Fruit fly (Drosophila melanogaster): ENCODE data around the gene Acp95EF.

Acp95EF gene

dm6 chr3R:24252494-24252893 is 23.7 kb downstream of the Acp95EF start, which contains the start of gene beta-PheRS (continued):
- TF ChIP-seq inv (GFP tag; IDR thresholded peaks at IDR 0.05; ENCODE audit: partially characterized antibody), result peak; percentile 92
- no peak for TF ChIP-seq yki (optimal IDR thresholded peaks at IDR 0.05)
- no peak for TF ChIP-seq abd-A (tag; optimal IDR thresholded peaks at IDR 0.05)
- TF ChIP-seq nom (GFP tag; optimal IDR thresholded peaks at IDR 0.05), result no peak
- TF ChIP-seq CG6689 (GFP tag; IDR thresholded peaks at IDR 0.05), result peak; percentile 36; the same call in 1 of the 2 replicates
- peak; percentile 3 for TF ChIP-seq CG16815 (GFP tag; optimal IDR thresholded peaks at IDR 0.05)
- TF ChIP-seq Hmx (GFP tag; optimal IDR thresholded peaks at IDR 0.05), result no peak
- TF ChIP-seq CG13123 (GFP tag; optimal IDR thresholded peaks at IDR 0.05), result no peak
- TF ChIP-seq nau (GFP tag; optimal IDR thresholded peaks at IDR 0.05), result no peak
- TF ChIP-seq Rfx (GFP tag; IDR thresholded peaks at IDR 0.05), result peak; percentile 86
- no peak for TF ChIP-seq CG3407 (GFP tag; optimal IDR thresholded peaks at IDR 0.05)
- no peak for TF ChIP-seq CG2678 (tag; optimal IDR thresholded peaks at IDR 0.05)
- peak; percentile 68; the same call in 2 of the 3 replicates for TF ChIP-seq CG11456 (GFP tag; IDR thresholded peaks at IDR 0.05)
- no peak for TF ChIP-seq CG9727 (GFP tag; optimal IDR thresholded peaks at IDR 0.05)
- peak; percentile 37 for TF ChIP-seq pnt (GFP tag; optimal IDR thresholded peaks at IDR 0.05)
- TF ChIP-seq Side (GFP tag; optimal IDR thresholded peaks at IDR 0.05), result peak; percentile 64
- TF ChIP-seq Dp (GFP tag; optimal IDR thresholded peaks at IDR 0.05), result peak; percentile 55
- TF ChIP-seq CG2120 (GFP tag; optimal IDR thresholded peaks at IDR 0.05), result peak; percentile 75
- no peak for TF ChIP-seq CG18619 (GFP tag; optimal IDR thresholded peaks at IDR 0.05)
- no peak for TF ChIP-seq CG12104 (GFP tag; optimal IDR thresholded peaks at IDR 0.05)
- TF ChIP-seq CG10654 (GFP tag; optimal IDR thresholded peaks at IDR 0.05), result peak; percentile 35
- TF ChIP-seq ken (GFP tag; IDR thresholded peaks at IDR 0.05), result peak; percentile 41; the same call in 1 of the 3 replicates
- no peak for TF ChIP-seq CG7556 (GFP tag; optimal IDR thresholded peaks at IDR 0.05)
- TF ChIP-seq pb (GFP tag; optimal IDR thresholded peaks at IDR 0.05), result peak; percentile 1
- TF ChIP-seq jing (GFP tag; optimal IDR thresholded peaks at IDR 0.05), result no peak
- 0 out of 2 replicates have a peak, but pooled peaks have one; percentile 15 for TF ChIP-seq CG32772 (GFP tag; IDR thresholded peaks at IDR 0.05)
- TF ChIP-seq chn (GFP tag; optimal IDR thresholded peaks at IDR 0.05), result peak; percentile 34
- TF ChIP-seq tgo (GFP tag; IDR thresholded peaks at IDR 0.05), result no peak; the same call in 2 of the 3 replicates
- TF ChIP-seq lov (optimal IDR thresholded peaks at IDR 0.05), result no peak
- TF ChIP-seq lov (GFP tag; IDR thresholded peaks at IDR 0.05), result 0 out of 3 replicates have a peak, but pooled peaks have one; percentile 31
- no peak for TF ChIP-seq CG12219 (GFP tag; optimal IDR thresholded peaks at IDR 0.05)
- 0 out of 2 replicates have a peak, but pooled peaks have one; percentile 31 for TF ChIP-seq wdn (GFP tag; IDR thresholded peaks at IDR 0.05)
- TF ChIP-seq Sry-δ (GFP tag; optimal IDR thresholded peaks at IDR 0.05), result peak; percentile 81
- peak; percentile 13 for TF ChIP-seq Six4 (GFP tag; optimal IDR thresholded peaks at IDR 0.05)
- TF ChIP-seq gfzf (GFP tag; optimal IDR thresholded peaks at IDR 0.05), result peak; percentile 78
- TF ChIP-seq sim (GFP tag; IDR thresholded peaks at IDR 0.05), result no peak
- TF ChIP-seq mld (GFP tag; IDR thresholded peaks at IDR 0.05; ENCODE audit: partially characterized antibody), result peak; percentile 64
- TF ChIP-seq CG16863 (GFP tag; optimal IDR thresholded peaks at IDR 0.05), result peak; percentile 13
- no peak for TF ChIP-seq disco-r (GFP tag; optimal IDR thresholded peaks at IDR 0.05)
- TF ChIP-seq MESR4 (GFP tag; optimal IDR thresholded peaks at IDR 0.05), result peak; percentile 76
- TF ChIP-seq twi (tag; optimal IDR thresholded peaks at IDR 0.05), result no peak
- no peak for TF ChIP-seq gce (GFP tag; IDR thresholded peaks at IDR 0.05)
- peak; percentile 96 for TF ChIP-seq Bgb (GFP tag; IDR thresholded peaks at IDR 0.05; ENCODE audit: partially characterized antibody)
- peak; percentile 4 for TF ChIP-seq lbe (GFP tag; optimal IDR thresholded peaks at IDR 0.05)
- no peak for TF ChIP-seq Hey (tag; optimal IDR thresholded peaks at IDR 0.05)
- no peak for TF ChIP-seq gcm (GFP tag; optimal IDR thresholded peaks at IDR 0.05)
- peak; percentile 71; the same call in 1 of the 3 replicates for TF ChIP-seq CG2199 (GFP tag; IDR thresholded peaks at IDR 0.05)
- no peak for TF ChIP-seq Lim3 (GFP tag; IDR thresholded peaks at IDR 0.05)
- no peak for TF ChIP-seq CG18262 (tag; optimal IDR thresholded peaks at IDR 0.05)
- no peak for TF ChIP-seq Jarid2 (GFP tag; optimal IDR thresholded peaks at IDR 0.05)
- peak; percentile 72 for TF ChIP-seq Sin3A (optimal IDR thresholded peaks at IDR 0.05)
- no peak for TF ChIP-seq oc (tag; optimal IDR thresholded peaks at IDR 0.05)

All from whole organism, embryonic.